Worm (Caenorhabditis elegans): ENCODE measurements around the gene fbxa-169.

The fbxa-169 gene

DNA sequence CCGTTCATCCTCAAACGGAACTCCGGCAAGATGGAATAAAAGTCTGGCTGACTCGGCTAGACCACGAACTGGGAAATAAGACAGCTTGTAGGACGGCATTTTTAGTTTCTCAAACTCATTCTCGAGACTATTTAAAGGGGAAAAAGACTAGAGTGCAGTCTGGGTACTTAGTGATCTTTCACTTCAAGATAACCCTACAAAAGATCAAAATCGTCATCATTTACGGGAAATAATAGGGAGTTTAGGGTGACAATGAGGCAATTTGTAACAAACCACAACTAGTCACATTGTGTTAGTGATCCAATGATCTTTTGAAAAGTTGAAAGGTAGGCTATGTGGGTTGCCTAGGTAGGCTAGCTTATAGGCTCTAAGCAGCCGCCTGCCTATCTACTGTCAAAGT is 32.3 kb upstream of the fbxa-169 start, which contains the start of gene gst-14:
Gene gst-14, minus strand, starts transcription at position 101 of the 400 bp plus-strand sequence.
- TF ChIP-seq cey-2 (tag; optimal IDR thresholded peaks at IDR 0.05; ENCODE audit: borderline replicate concordance, insufficient read depth): no peak
- no peak for TF ChIP-seq daf-19 (GFP tag; conservative IDR thresholded peaks at IDR 0.05)
- TF ChIP-seq fos-1 (tag; optimal IDR thresholded peaks at IDR 0.05): no peak
- TF ChIP-seq zfp-2 (tag; optimal IDR thresholded peaks at IDR 0.05): no peak
- no peak for TF ChIP-seq ceh-44 (GFP tag; IDR thresholded peaks at IDR 0.05)
- no peak for TF ChIP-seq unc-130 (GFP tag; optimal IDR thresholded peaks at IDR 0.05)
- no peak for TF ChIP-seq nhr-11 (tag; optimal IDR thresholded peaks at IDR 0.05)
- TF ChIP-seq ceh-82 (tag; optimal IDR thresholded peaks at IDR 0.05): no peak
- no peak for TF ChIP-seq aha-1 (tag)
- no peak for TF ChIP-seq zip-11 (GFP tag; IDR thresholded peaks at IDR 0.05)
- no peak for TF ChIP-seq nhr-42 (GFP tag; IDR thresholded peaks at IDR 0.05)
- TF ChIP-seq gei-8 (GFP tag; optimal IDR thresholded peaks at IDR 0.05): no peak
- no peak for TF ChIP-seq nhr-76 (tag; optimal IDR thresholded peaks at IDR 0.05)
- TF ChIP-seq dmd-6 (GFP tag; IDR thresholded peaks at IDR 0.05): no peak
- TF ChIP-seq ceh-62 (tag; optimal IDR thresholded peaks at IDR 0.05): no peak

ce11 chrII:13617808-13618207 is 30.5 kb upstream of the fbxa-169 start, which contains the start of gene gst-12:
Gene gst-12 (minus strand): TSS chrII:13618061.
- TF ChIP-seq mxl-3 (GFP tag; optimal IDR thresholded peaks at IDR 0.05): peak; percentile 79
- TF ChIP-seq aha-1 (tag): peak; percentile 65
- TF ChIP-seq spr-1 (tag; optimal IDR thresholded peaks at IDR 0.05): no peak
- peak in 1 of 2 experiments; percentile 68 for TF ChIP-seq unc-62 (GFP tag; optimal IDR thresholded peaks at IDR 0.05 in 1 of 2)
- TF ChIP-seq unc-62 (tag; optimal IDR thresholded peaks at IDR 0.05): no peak
- no peak for TF ChIP-seq zip-2 (tag; optimal IDR thresholded peaks at IDR 0.05)

DNA sequence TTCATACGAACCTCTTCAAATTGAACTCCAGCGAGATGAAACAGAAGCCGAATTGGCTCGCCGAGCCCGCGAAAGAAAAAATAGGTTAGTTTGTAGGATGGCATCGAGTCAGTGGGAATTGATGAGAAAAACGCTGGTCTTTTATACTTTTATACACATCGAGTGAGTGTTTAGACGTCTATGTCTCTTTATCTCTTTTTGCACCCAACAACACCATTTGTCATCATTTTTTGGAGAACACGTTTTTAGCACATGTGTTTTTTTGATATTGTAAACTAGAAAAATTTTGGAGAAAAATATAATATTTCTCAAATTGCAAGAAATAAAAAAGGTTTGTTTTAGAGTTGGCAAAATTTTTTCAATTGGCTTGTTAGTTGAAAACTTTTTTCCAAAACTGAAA is 24.0 kb upstream of the fbxa-169 start, which contains the start of gene gst-16:
Gene gst-16, minus strand, starts transcription at position 111 of the 400 bp plus-strand sequence.
- TF ChIP-seq hlh-30 (tag; optimal IDR thresholded peaks at IDR 0.05; ENCODE audit: insufficient read depth): no peak
- TF ChIP-seq sdz-12 (GFP tag; optimal IDR thresholded peaks at IDR 0.05): no peak
- no peak for TF ChIP-seq daf-16 (GFP tag; optimal IDR thresholded peaks at IDR 0.05)
- TF ChIP-seq daf-16 (tag; optimal IDR thresholded peaks at IDR 0.05): peak; percentile 26
- no peak for TF ChIP-seq T20F7.1 (GFP tag; optimal IDR thresholded peaks at IDR 0.05)
- TF ChIP-seq lin-39 (tag; optimal IDR thresholded peaks at IDR 0.05): no peak
- no peak for TF ChIP-seq ceh-32 (tag; optimal IDR thresholded peaks at IDR 0.05; ENCODE audit: poor library complexity)
- no peak for TF ChIP-seq zfp-2 (tag; optimal IDR thresholded peaks at IDR 0.05)
- no peak for TF ChIP-seq ceh-20 (GFP tag; IDR thresholded peaks at IDR 0.05)
- no peak for TF ChIP-seq lin-38 (GFP tag; IDR thresholded peaks at IDR 0.05)
- TF ChIP-seq ZK546.5 (tag; optimal IDR thresholded peaks at IDR 0.05): no peak
- TF ChIP-seq spr-1 (tag; optimal IDR thresholded peaks at IDR 0.05): no peak
- no peak for TF ChIP-seq zfp-3 (GFP tag; conservative IDR thresholded peaks at IDR 0.05)
- TF ChIP-seq nhr-48 (tag; optimal IDR thresholded peaks at IDR 0.05): peak; percentile 16
- TF ChIP-seq unc-39 (tag; optimal IDR thresholded peaks at IDR 0.05): no peak
- TF ChIP-seq arid-1 (GFP tag; conservative IDR thresholded peaks at IDR 0.05): no peak
- TF ChIP-seq mdl-1 (tag; optimal IDR thresholded peaks at IDR 0.05): no peak
- TF ChIP-seq fkh-10 (GFP tag; optimal IDR thresholded peaks at IDR 0.05): no peak
- TF ChIP-seq F49E8.2 (tag; optimal IDR thresholded peaks at IDR 0.05; ENCODE audit: borderline replicate concordance): no peak
- TF ChIP-seq aha-1 (tag): peak; percentile 39
- no peak for TF ChIP-seq mdt-29 (GFP tag; IDR thresholded peaks at IDR 0.05)
- TF ChIP-seq T26A8.4 (GFP tag; IDR thresholded peaks at IDR 0.05): no peak
- no peak for TF ChIP-seq F26F4.8 (GFP tag; conservative IDR thresholded peaks at IDR 0.05)
- no peak for TF ChIP-seq ceh-62 (tag; optimal IDR thresholded peaks at IDR 0.05)
- no peak for TF ChIP-seq daf-12 (tag; optimal IDR thresholded peaks at IDR 0.05)
- TF ChIP-seq lin-15B (tag; optimal IDR thresholded peaks at IDR 0.05): no peak
- TF ChIP-seq mxl-2 (GFP tag; conservative IDR thresholded peaks at IDR 0.05): no peak

Measured in whole organism, L4 larva.